Worm (Caenorhabditis elegans) whole organism, L3 larva: Measurements from ENCODE around the gene F32D8.3.
A peak's percentile ranks its signal among the peaks of the same experiment; 100 is the strongest.

Experiments
- R02D3.7 ChIP-seq: fragments of 150-350 bp; optimal IDR thresholded peaks from 2 replicates; lab custom pipeline; 2014; ENCODE audit warnings: missing biosample characterization, missing genetic modification characterization
- ZK546.5 ChIP-seq: sonication (generic microtip); optimal IDR thresholded peaks from 2 replicates; lab custom pipeline; 2017; ENCODE audit warnings: missing biosample characterization, missing genetic modification characterization
- aly-2 ChIP-seq: fragments of 150-350 bp; optimal IDR thresholded peaks from 2 replicates; lab custom pipeline; 2014; ENCODE audit warnings: missing biosample characterization, missing genetic modification characterization
- ama-1 ChIP-seq: fragments of 150-350 bp; optimal IDR thresholded peaks from 2 replicates; lab custom pipeline; 2018
- ceh-16 ChIP-seq: sonication (generic microtip); optimal IDR thresholded peaks from 2 replicates; lab custom pipeline; 2017; ENCODE audit warnings: missing biosample characterization, missing genetic modification characterization
- ceh-28 ChIP-seq: fragments of 150-350 bp; optimal IDR thresholded peaks from 2 replicates; lab custom pipeline; 2014; ENCODE audit warnings: missing biosample characterization, missing genetic modification reagents, missing genetic modification characterization
- ceh-82 ChIP-seq: fragments of 150-350 bp; optimal IDR thresholded peaks from 2 replicates; lab custom pipeline; 2014; ENCODE audit warnings: missing biosample characterization, missing genetic modification characterization
- ceh-9 ChIP-seq: sonication (generic microtip); optimal IDR thresholded peaks from 2 replicates; lab custom pipeline; 2018; ENCODE audit warnings: missing biosample characterization, missing genetic modification characterization
- egl-5 ChIP-seq: fragments of 150-350 bp; optimal IDR thresholded peaks from 2 replicates; lab custom pipeline; 2017; ENCODE audit warnings: missing biosample characterization, missing genetic modification reagents, missing genetic modification characterization, inconsistent platforms
- elt-1 ChIP-seq: fragments of 150-350 bp; optimal IDR thresholded peaks from 2 replicates; lab custom pipeline; 2014; ENCODE audit warnings: missing biosample characterization, missing genetic modification characterization
- elt-2 ChIP-seq: sonication (generic microtip); optimal IDR thresholded peaks from 2 replicates; lab custom pipeline; 2016; ENCODE audit warnings: missing genetic modification reagents, mild to moderate bottlenecking, missing genetic modification characterization, missing compliant biosample characterization
- elt-3 ChIP-seq, 3 experiments: fragments of 150-350 bp in 1 of 3; sonication (generic microtip) in 2 of 3; optimal IDR thresholded peaks; 2 replicates in 2 of 3; 4 replicates in 1 of 3; lab custom pipeline; 2014 to 2017; ENCODE audit warnings: missing biosample characterization in 3 of 3, missing genetic modification characterization in 3 of 3
- fkh-2 ChIP-seq: fragments of 150-350 bp; optimal IDR thresholded peaks from 2 replicates; lab custom pipeline; 2014; ENCODE audit warnings: missing biosample characterization, missing genetic modification reagents, missing genetic modification characterization
- fos-1 ChIP-seq: fragments of 150-350 bp; optimal IDR thresholded peaks from 2 replicates; lab custom pipeline; 2014; ENCODE audit warnings: missing biosample characterization, missing genetic modification characterization
- lin-15B ChIP-seq: fragments of 150-350 bp; optimal IDR thresholded peaks from 2 replicates; lab custom pipeline; 2014; ENCODE audit warnings: missing biosample characterization, missing genetic modification characterization
- mdl-1 ChIP-seq: fragments of 150-350 bp; optimal IDR thresholded peaks from 2 replicates; lab custom pipeline; 2014; ENCODE audit warnings: missing biosample characterization, missing genetic modification characterization
- mml-1 ChIP-seq: fragments of 150-350 bp; sonication (generic microtip); optimal IDR thresholded peaks from 3 replicates; lab custom pipeline; 2014; ENCODE audit warnings: missing biosample characterization, missing genetic modification characterization
- nfya-1 ChIP-seq: sonication (generic microtip); optimal IDR thresholded peaks from 2 replicates; lab custom pipeline; 2017; ENCODE audit warnings: missing genetic modification characterization, mild to moderate bottlenecking, missing compliant biosample characterization, antibody characterized with exemption, moderate library complexity; ENCODE audit not compliant: insufficient read depth
- nhr-11 ChIP-seq: fragments of 150-350 bp; optimal IDR thresholded peaks from 2 replicates; lab custom pipeline; 2014; ENCODE audit warnings: missing biosample characterization, missing genetic modification characterization
- nhr-12 ChIP-seq: fragments of 150-350 bp; optimal IDR thresholded peaks from 2 replicates; lab custom pipeline; 2014; ENCODE audit warnings: missing biosample characterization, missing genetic modification characterization
- nhr-23 ChIP-seq: fragments of 150-350 bp; optimal IDR thresholded peaks from 2 replicates; lab custom pipeline; 2014; ENCODE audit warnings: missing biosample characterization, missing genetic modification reagents, missing genetic modification characterization
- nhr-28 ChIP-seq: fragments of 150-350 bp; optimal IDR thresholded peaks from 2 replicates; lab custom pipeline; 2014; ENCODE audit warnings: missing biosample characterization, missing genetic modification characterization
- nhr-43 ChIP-seq: sonication (generic microtip); optimal IDR thresholded peaks from 2 replicates; lab custom pipeline; 2016; ENCODE audit warnings: mild to moderate bottlenecking, missing genetic modification characterization, missing compliant biosample characterization; ENCODE audit not compliant: poor library complexity, severe bottlenecking
- nhr-67 ChIP-seq: fragments of 150-350 bp; optimal IDR thresholded peaks from 2 replicates; lab custom pipeline; 2014; ENCODE audit warnings: missing biosample characterization, missing genetic modification characterization
- nhr-76 ChIP-seq: fragments of 150-350 bp; sonication (generic microtip); optimal IDR thresholded peaks from 5 replicates; lab custom pipeline; 2014; ENCODE audit warnings: missing biosample characterization, missing genetic modification characterization
- nhr-77 ChIP-seq: fragments of 150-350 bp; optimal IDR thresholded peaks from 2 replicates; lab custom pipeline; 2014; ENCODE audit warnings: missing biosample characterization, missing genetic modification characterization
- pha-4 ChIP-seq: fragments of 150-350 bp; optimal IDR thresholded peaks from 2 replicates; lab custom pipeline; 2014; ENCODE audit warnings: missing biosample characterization, missing genetic modification reagents, missing genetic modification characterization
- pqm-1 ChIP-seq: fragments of 150-350 bp; optimal IDR thresholded peaks from 2 replicates; lab custom pipeline; 2017; ENCODE audit warnings: missing biosample characterization, missing genetic modification characterization, inconsistent platforms
- zag-1 ChIP-seq: fragments of 150-350 bp; optimal IDR thresholded peaks from 2 replicates; lab custom pipeline; 2014; ENCODE audit warnings: missing biosample characterization, missing genetic modification characterization
- ztf-4 ChIP-seq: fragments of 150-350 bp; optimal IDR thresholded peaks from 2 replicates; lab custom pipeline; 2014; ENCODE audit warnings: missing biosample characterization, missing genetic modification characterization

Gene F32D8.3

DNA sequence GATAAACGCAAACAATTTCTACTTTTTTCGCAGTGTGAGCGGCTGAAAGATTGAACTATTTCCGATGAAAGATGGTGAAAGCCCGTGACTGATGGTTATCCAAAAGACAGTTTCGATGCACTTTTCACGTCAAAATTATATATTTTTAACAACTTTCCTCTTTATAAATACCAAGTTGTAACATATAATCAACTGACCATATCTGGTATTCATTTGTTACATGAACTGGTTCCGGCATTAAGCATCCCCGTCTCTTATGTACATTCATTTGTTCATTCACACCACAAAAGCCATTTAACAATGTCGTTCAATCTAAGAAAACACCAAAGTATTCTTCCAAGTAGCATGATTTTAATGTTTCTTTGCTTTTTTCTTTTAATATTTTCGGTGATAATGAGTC, 3.2 kb upstream of the F32D8.3 start, which contains the start of gene F32D8.2:
Gene F32D8.2, plus strand, starts transcription at position 301 of the 400 bp plus-strand sequence.
- TF ChIP-seq lin-15B (tag; lab: Kevin White, UChicago) = no peak

DNA sequence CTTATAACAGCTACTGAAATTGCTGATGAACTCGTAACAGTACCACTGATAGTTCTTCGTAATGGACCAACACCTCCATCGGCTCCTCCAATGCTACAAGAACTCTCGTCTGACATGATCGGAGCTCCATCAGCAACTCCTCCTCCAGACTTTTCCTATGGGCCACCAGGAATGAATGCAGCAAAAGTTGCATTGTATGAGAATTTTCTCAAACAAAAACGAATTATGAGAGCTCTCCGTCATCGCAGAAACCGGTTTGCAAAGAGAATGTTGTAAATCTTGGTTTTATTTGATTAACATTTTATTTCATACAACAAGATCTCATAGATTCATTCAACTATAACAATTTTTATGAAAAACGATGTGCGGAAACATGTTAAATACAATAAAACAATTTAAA, 927 bp downstream of the F32D8.3 start:
- TF ChIP-seq ztf-4 (tag; lab: Kevin White, UChicago) (no peak), egl-5 (tag; lab: Kevin White, UChicago) (no peak), pqm-1 (tag; lab: Kevin White, UChicago) (no peak), ama-1 (lab: Kevin White, UChicago) (peak; percentile 69), ZK546.5 (tag; lab: Kevin White, UChicago) (no peak), nhr-67 (no peak), elt-1 (tag; lab: Kevin White, UChicago) (no peak), nhr-43 (tag; lab: Kevin White, UChicago) (peak; percentile 52), nhr-76 (tag; lab: Kevin White, UChicago) (no peak), nhr-12 (tag; lab: Kevin White, UChicago) (no peak), nhr-11 (tag; lab: Kevin White, UChicago) (no peak), fkh-2 (tag; lab: Kevin White, UChicago) (no peak), ceh-16 (no peak)
- TF ChIP-seq, all 47 proteins: peak for 2

DNA sequence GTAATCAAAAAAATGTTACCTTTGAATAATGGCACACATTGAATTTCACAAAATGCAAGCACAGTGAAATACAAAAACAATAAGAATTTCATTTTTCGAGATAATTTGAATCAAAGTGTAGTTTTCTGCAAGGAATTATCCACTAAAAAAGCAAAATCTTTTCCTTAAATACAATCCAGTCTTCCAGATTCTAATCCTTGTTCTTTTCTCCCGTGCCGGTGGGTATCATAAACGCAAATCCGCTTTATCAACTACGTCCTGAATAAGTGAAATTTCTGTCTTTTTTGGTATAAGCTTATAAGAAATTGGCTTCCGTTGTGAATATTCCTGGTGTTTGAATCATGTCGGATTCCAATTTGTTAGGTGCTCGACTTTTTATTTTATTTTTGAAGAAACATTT, 1.5 kb downstream of the F32D8.3 start:
- TF ChIP-seq nhr-43 (tag; lab: Kevin White, UChicago) = peak; percentile 23
- TF ChIP-seq pqm-1 (tag; lab: Kevin White, UChicago) = no peak
- TF ChIP-seq nhr-28 (tag; lab: Kevin White, UChicago) = no peak

DNA sequence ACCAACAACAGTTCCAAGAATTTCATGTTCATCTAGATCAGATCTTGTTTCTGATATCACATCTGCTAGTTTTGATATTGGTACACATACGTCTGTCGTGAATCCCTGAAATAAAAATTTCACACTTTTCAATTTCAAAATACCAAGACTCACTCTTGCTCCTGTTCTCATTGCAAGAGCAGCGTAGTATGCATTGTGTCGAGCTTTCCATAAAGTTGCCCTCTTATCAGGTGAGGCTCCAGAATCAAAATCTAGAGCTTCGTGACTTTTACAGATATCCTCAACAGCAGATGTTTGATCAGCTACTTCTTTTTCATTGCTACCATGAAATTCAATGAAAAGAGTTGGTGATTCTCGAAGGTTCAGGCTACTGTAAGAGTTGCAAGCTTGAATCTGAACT, 2.4 kb downstream of the F32D8.3 start, which contains the start of gene F32D8.11:
Gene F32D8.11, minus strand, starts transcription at position 101 of the 400 bp plus-strand sequence.
- TF ChIP-seq ztf-4 (tag; lab: Kevin White, UChicago) (no peak), fos-1 (no peak), nhr-77 (tag; lab: Kevin White, UChicago) (no peak), ama-1 (lab: Kevin White, UChicago) (no peak), nhr-23 (no peak), ceh-9 (tag; lab: Kevin White, UChicago) (no peak), R02D3.7 (no peak)

DNA sequence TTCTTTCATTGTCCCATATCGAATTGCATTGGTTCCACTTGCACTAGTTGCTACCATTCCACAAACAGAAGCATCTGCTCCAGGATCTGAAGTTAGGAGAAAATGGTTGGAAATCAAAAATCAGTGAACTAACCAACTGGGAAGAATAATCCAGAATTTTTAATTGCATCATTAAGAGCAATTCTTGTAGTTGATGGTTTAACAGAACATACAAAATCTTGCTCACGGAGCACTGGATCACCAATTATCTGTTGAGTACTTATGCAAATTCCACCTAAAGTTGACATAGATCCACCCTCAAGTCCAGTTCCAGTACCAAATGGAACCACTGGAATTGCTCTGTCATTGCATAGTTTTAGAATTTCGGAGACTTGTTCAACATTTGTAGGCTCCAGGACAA, 3.1 kb downstream of the F32D8.3 start:
- no peak for TF ChIP-seq egl-5 (tag; lab: Kevin White, UChicago)
- no peak for TF ChIP-seq mdl-1 (tag; lab: Kevin White, UChicago)
- TF ChIP-seq ama-1 (lab: Kevin White, UChicago) = peak; percentile 63

DNA sequence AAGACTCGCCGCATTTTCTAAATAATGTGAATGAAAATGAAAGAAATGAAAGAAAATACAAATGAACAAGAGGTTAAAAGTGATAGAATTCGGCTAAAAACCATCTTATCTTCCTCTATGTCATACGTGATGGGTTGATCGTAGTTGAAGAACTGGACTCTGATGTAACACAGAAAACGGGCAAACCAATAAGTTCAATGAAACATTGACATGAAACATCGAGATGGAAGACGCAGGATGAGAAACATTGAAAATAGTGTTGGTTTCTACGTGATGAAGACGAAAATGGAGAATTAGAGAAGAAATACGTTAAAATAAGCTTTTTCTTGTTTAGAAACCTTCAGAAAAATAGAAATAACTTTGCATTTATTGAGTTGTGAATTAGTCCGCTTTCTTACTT, 4.3 kb downstream of the F32D8.3 start, which contains the start of gene F32D8.12:
Gene F32D8.12, minus strand, starts transcription at position 48 of the 400 bp plus-strand sequence.
- TF ChIP-seq pha-4 = peak; percentile 35
- TF ChIP-seq nfya-1 = peak; percentile 47
- TF ChIP-seq pqm-1 (tag; lab: Kevin White, UChicago) = peak; percentile 57
- no peak for TF ChIP-seq nhr-11 (tag; lab: Kevin White, UChicago)
- peak; percentile 9 for TF ChIP-seq ceh-28 (tag; lab: Kevin White, UChicago)
- peak; percentile 77 for TF ChIP-seq nhr-23
- TF ChIP-seq nhr-43 (tag; lab: Kevin White, UChicago) = peak; percentile 65
- no peak for TF ChIP-seq ceh-9 (tag; lab: Kevin White, UChicago)
- peak; percentile 39 for TF ChIP-seq elt-2 (tag; lab: Kevin White, UChicago)
- no peak for TF ChIP-seq aly-2 (tag; lab: Kevin White, UChicago)

DNA sequence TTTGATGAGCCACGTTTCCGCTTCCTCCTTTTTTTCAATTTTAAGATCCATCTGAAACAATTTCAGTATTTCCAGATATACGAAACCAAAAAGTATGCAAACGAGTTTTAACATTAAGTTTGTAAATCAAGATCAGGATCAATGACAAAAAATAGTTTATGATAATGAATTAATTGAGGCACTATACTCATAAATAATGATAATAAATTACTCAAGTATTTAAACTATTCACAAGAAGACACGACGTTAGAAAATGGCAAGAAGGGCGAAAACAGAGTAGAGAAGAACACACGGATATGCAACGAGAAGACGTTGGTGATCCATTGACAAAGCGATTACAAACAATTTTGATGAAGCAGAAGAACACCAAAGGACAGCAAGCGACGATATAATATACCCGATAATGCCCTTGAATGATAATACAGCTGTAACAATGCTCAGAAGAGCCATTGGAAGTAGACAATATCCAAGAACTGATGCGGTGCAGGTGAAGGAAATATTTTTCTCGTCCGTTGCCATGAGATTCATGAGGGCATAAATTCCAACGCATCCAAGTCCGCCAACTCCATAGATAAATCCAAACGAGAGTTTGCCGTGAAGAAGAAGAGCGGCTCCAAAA, 7.0 kb downstream of the F32D8.3 start, which contains the start of gene F32D8.4:
Gene F32D8.4, minus strand, starts transcription at position 51 of the 619 bp plus-strand sequence.
- TF ChIP-seq fkh-2 (tag; lab: Kevin White, UChicago) (no peak), zag-1 (tag; lab: Kevin White, UChicago) (no peak), ZK546.5 (tag; lab: Kevin White, UChicago) (no peak), nhr-76 (tag; lab: Kevin White, UChicago) (no peak), elt-3 (tag; optimal IDR thresholded peaks at IDR 0.05; lab: Kevin White, UChicago) (no peak), ceh-82 (tag; lab: Kevin White, UChicago) (no peak), egl-5 (tag; lab: Kevin White, UChicago) (no peak), mml-1 (no peak)
